Worm (Caenorhabditis elegans): ENCODE measurements around the gene C33G3.6.

DNA sequence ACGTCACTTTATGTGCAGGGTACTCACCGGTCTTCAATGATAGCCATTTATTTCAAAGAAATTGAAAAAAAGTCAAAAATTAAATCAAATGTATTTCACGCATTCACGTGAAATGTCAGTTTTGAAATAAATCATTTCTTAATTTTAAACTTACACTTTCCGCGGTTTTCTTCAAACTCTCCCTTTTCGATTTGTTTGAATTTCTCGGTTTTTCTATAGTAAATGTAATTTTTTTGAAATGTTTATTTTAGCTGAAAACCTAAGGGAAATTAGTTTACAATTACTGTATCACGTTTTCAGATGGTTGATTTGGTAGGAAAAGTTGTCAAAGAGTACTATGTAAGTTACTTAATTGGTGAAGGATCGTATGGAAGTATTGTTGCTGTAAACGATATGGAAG lies 24.1 kb upstream of the C33G3.6 start, which contains the start of gene F16B12.7:
- TF ChIP-seq elt-2 (tag; optimal IDR thresholded peaks at IDR 0.05) (no peak), snpc-4 (tag; optimal IDR thresholded peaks at IDR 0.05) (no peak), zag-1 (tag; optimal IDR thresholded peaks at IDR 0.05) (no peak), nhr-77 (tag; optimal IDR thresholded peaks at IDR 0.05) (no peak), jun-1 (tag; optimal IDR thresholded peaks at IDR 0.05) (no peak), elt-3 (tag; optimal IDR thresholded peaks at IDR 0.05) (no peak), mml-1 (tag; optimal IDR thresholded peaks at IDR 0.05) (no peak), fkh-2 (tag; optimal IDR thresholded peaks at IDR 0.05) (no peak), unc-62 (GFP tag; optimal IDR thresholded peaks at IDR 0.05) (no peak), aly-2 (tag; optimal IDR thresholded peaks at IDR 0.05) (no peak), R02D3.7 (tag; optimal IDR thresholded peaks at IDR 0.05) (no peak)
